Fruit fly (Drosophila melanogaster) whole organism, embryonic: Measurements from ENCODE around the gene CG42673.

Experiments used
- Ada2b ChIP-seq: fragments of 200-800 bp; sonication (Bioruptor generic); IDR thresholded peaks from 2 replicates; pipeline ENCODE4 v1.3.6; 2022; ENCODE audit warnings: missing biosample characterization, missing genetic modification characterization
- BtbVII ChIP-seq: fragments of 200-800 bp; sonication (Bioruptor generic); optimal IDR thresholded peaks from 3 replicates; lab custom pipeline; 2017; ENCODE audit warnings: missing biosample characterization, mild to moderate bottlenecking, missing genetic modification characterization
- CG11085 ChIP-seq: fragments of 200-800 bp; sonication (Bioruptor generic); IDR thresholded peaks from 2 replicates; pipeline ENCODE4 v1.3.6; 2022; ENCODE audit warnings: missing biosample characterization, missing genetic modification characterization
- CG14441 ChIP-seq: fragments of 200-800 bp; sonication (Bioruptor generic); IDR thresholded peaks from 2 replicates; pipeline ENCODE4 v1.3.6; 2022; ENCODE audit warnings: missing biosample characterization, missing genetic modification characterization
- CG15514 ChIP-seq: fragments of 200-800 bp; sonication (Bioruptor generic); optimal IDR thresholded peaks from 3 replicates; lab custom pipeline; 2017; ENCODE audit warnings: missing biosample characterization, missing genetic modification characterization, mild to moderate bottlenecking, moderate library complexity, missing genetic modification reagents
- CG16863 ChIP-seq: fragments of 200-800 bp; sonication (Bioruptor generic); optimal IDR thresholded peaks from 3 replicates; lab custom pipeline; 2016; ENCODE audit warnings: missing biosample characterization, missing genetic modification characterization
- CG33557 ChIP-seq: fragments of 200-800 bp; sonication (Bioruptor generic); optimal IDR thresholded peaks from 2 replicates; lab custom pipeline; 2019; ENCODE audit warnings: missing biosample characterization, mild to moderate bottlenecking, missing genetic modification characterization, moderate library complexity
- CG5953 ChIP-seq: fragments of 200-800 bp; sonication (Bioruptor generic); IDR thresholded peaks from 2 replicates; pipeline ENCODE4 v1.3.6; 2022; ENCODE audit warnings: missing biosample characterization, missing genetic modification characterization
- CG9817 ChIP-seq: fragments of 200-800 bp; sonication (Bioruptor generic); optimal IDR thresholded peaks from 2 replicates; lab custom pipeline; 2018; ENCODE audit warnings: missing biosample characterization, mild to moderate bottlenecking, missing genetic modification characterization, moderate library complexity
- Hmx ChIP-seq: fragments of 200-800 bp; sonication (Bioruptor generic); optimal IDR thresholded peaks from 2 replicates; lab custom pipeline; 2016; ENCODE audit warnings: missing biosample characterization, missing genetic modification characterization
- bcd ChIP-seq: fragments of 200-800 bp; sonication (Bioruptor generic); optimal IDR thresholded peaks from 2 replicates; lab custom pipeline; 2017; ENCODE audit warnings: missing biosample characterization, mild to moderate bottlenecking, missing genetic modification characterization
- slbo ChIP-seq: fragments of 200-800 bp; sonication (Bioruptor generic); IDR thresholded peaks from 2 replicates; pipeline ENCODE4 v1.3.6; 2022; ENCODE audit warnings: missing biosample characterization, missing genetic modification characterization
- tap ChIP-seq: fragments of 200-800 bp; optimal IDR thresholded peaks from 3 replicates; lab custom pipeline; 2019; ENCODE audit warnings: missing biosample characterization, mild to moderate bottlenecking, missing genetic modification characterization, moderate library complexity
- toy ChIP-seq: fragments of 200-800 bp; sonication (Bioruptor generic); IDR thresholded peaks from 2 replicates; pipeline ENCODE4 v1.3.6; 2022; ENCODE audit warnings: missing biosample characterization, missing genetic modification characterization

DNA sequence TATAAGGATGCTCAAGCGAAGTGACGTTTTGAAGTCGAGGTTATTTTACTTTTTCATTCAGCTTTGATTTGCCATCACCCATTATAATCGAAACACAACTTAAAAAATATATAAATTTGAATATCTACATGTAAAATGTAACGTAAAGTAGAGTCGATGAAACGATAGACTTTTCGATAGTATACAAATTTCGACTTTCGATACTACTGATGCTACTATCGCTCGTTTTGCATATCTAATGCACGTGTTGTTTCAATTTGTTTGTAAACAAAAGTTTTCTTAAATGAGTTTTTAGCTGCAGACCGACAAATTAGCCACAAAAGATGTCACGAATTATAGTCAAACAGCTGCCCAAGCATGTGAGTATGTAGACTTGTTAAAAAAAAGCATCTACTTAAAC lies 77.0 kb downstream of the CG42673 start, which contains the start of gene CG3335:
- TF ChIP-seq Ada2b (GFP tag; lab: Robert Waterston, UW) = no peak
- no peak for TF ChIP-seq CG15514
- no peak for TF ChIP-seq Hmx (GFP tag; lab: Kevin White, UChicago)
- TF ChIP-seq CG11085 (GFP tag; lab: Robert Waterston, UW) = no peak
- no peak for TF ChIP-seq toy
- TF ChIP-seq bcd = no peak
- no peak for TF ChIP-seq tap (tag; lab: Kevin White, UChicago)
- no peak for TF ChIP-seq BtbVII (GFP tag; lab: Kevin White, UChicago)
- no peak for TF ChIP-seq CG16863
- no peak for TF ChIP-seq CG5953
- TF ChIP-seq slbo (GFP tag; lab: Robert Waterston, UW) = no peak
- no peak for TF ChIP-seq CG9817 (tag; lab: Kevin White, UChicago)
- TF ChIP-seq CG33557 (GFP tag; lab: Kevin White, UChicago) = no peak
- TF ChIP-seq CG14441 = no peak
